Fruit fly (Drosophila melanogaster) whole organism, adult: ENCODE measurements around the gene Klp31E.

Experiments
- CG12768 ChIP-seq: fragments of 200-800 bp; sonication (Bioruptor generic); optimal IDR thresholded peaks from 2 replicates; lab custom pipeline; 2017; ENCODE audit warnings: missing biosample characterization, missing genetic modification characterization, mild to moderate bottlenecking, moderate library complexity, missing genetic modification reagents
- CG7045 ChIP-seq: fragments of 200-800 bp; sonication (Bioruptor generic); optimal IDR thresholded peaks from 2 replicates; lab custom pipeline; 2017; ENCODE audit warnings: missing biosample characterization, mild to moderate bottlenecking, missing genetic modification characterization
- CG7101 ChIP-seq: fragments of 200-800 bp; sonication (Bioruptor generic); optimal IDR thresholded peaks from 2 replicates; lab custom pipeline; 2018; ENCODE audit warnings: missing biosample characterization, mild to moderate bottlenecking, missing genetic modification characterization, moderate library complexity
- Clk ChIP-seq: fragments of 200-800 bp; sonication (Bioruptor generic); optimal IDR thresholded peaks from 2 replicates; lab custom pipeline; 2017; ENCODE audit warnings: missing biosample characterization, missing genetic modification characterization
- Hr96 ChIP-seq: fragments of 200-800 bp; sonication (Bioruptor generic); optimal IDR thresholded peaks from 2 replicates; lab custom pipeline; 2016; ENCODE audit warnings: missing biosample characterization, missing genetic modification characterization
- Mnt ChIP-seq: fragments of 200-800 bp; sonication (Bioruptor generic); optimal IDR thresholded peaks from 2 replicates; lab custom pipeline; 2016; ENCODE audit warnings: missing biosample characterization, mild to moderate bottlenecking, missing genetic modification characterization
- bab1 ChIP-seq: fragments of 200-800 bp; sonication (Bioruptor generic); optimal IDR thresholded peaks from 3 replicates; lab custom pipeline; 2019; ENCODE audit warnings: missing biosample characterization, mild to moderate bottlenecking, missing genetic modification characterization, moderate library complexity
- cic ChIP-seq: fragments of 200-800 bp; sonication (Bioruptor generic); optimal IDR thresholded peaks from 2 replicates; lab custom pipeline; 2017; ENCODE audit warnings: missing biosample characterization, mild to moderate bottlenecking, missing genetic modification characterization, moderate library complexity
- kay ChIP-seq: fragments of 200-800 bp; sonication (Bioruptor generic); peaks from one replicate; lab custom pipeline; 2016; ENCODE audit warnings: missing biosample characterization, missing genetic modification characterization, borderline replicate concordance
- ovo ChIP-seq: fragments of 200-800 bp; sonication (Bioruptor generic); optimal IDR thresholded peaks from 2 replicates; lab custom pipeline; 2016; ENCODE audit warnings: missing biosample characterization, missing genetic modification characterization
- pad ChIP-seq: fragments of 200-800 bp; sonication (Bioruptor generic); optimal IDR thresholded peaks from 3 replicates; lab custom pipeline; 2017; ENCODE audit warnings: missing biosample characterization, missing genetic modification characterization, mild to moderate bottlenecking, moderate library complexity, missing genetic modification reagents
- toe ChIP-seq: fragments of 200-800 bp; sonication (Bioruptor generic); optimal IDR thresholded peaks from 2 replicates; lab custom pipeline; 2016; ENCODE audit warnings: missing biosample characterization, missing genetic modification characterization

- peak; percentile 19 for TF ChIP-seq CG12768 (GFP tag; lab: Kevin White, UChicago)
- no peak for TF ChIP-seq toe (GFP tag; lab: Kevin White, UChicago)
- no peak for TF ChIP-seq ovo (GFP tag; lab: Kevin White, UChicago)
- TF ChIP-seq Clk (GFP tag; lab: Kevin White, UChicago), result no peak
- peak; percentile 28 for TF ChIP-seq Mnt (GFP tag; lab: Kevin White, UChicago)
- no peak for TF ChIP-seq CG7101 (tag; lab: Kevin White, UChicago)
- no peak for TF ChIP-seq Hr96 (GFP tag; lab: Kevin White, UChicago)
- TF ChIP-seq cic (GFP tag; lab: Kevin White, UChicago), result no peak
- no peak for TF ChIP-seq pad (GFP tag; lab: Kevin White, UChicago)
- TF ChIP-seq kay (GFP tag; lab: Kevin White, UChicago), result peak; percentile 79
- TF ChIP-seq bab1 (GFP tag; lab: Kevin White, UChicago), result peak; percentile 32
- no peak for TF ChIP-seq CG7045 (GFP tag; lab: Kevin White, UChicago)
Measured at dm6 chr2L:10395642-10396487, 18.0 kb upstream of the Klp31E start, which contains the start of gene Mdh1.
